Worm (Caenorhabditis elegans) whole organism, late embryonic: ENCODE results near the gene aqp-10.

Source experiments
- C08G9.2 ChIP-seq: sonication (generic microtip); optimal IDR thresholded peaks from 2 replicates; lab custom pipeline; 2016; ENCODE audit warnings: mild to moderate bottlenecking, missing genetic modification characterization, moderate library complexity, missing compliant biosample characterization
- C38D4.7 ChIP-seq: fragments of 200-800 bp; sonication (Bioruptor generic); optimal IDR thresholded peaks from 2 replicates; lab custom pipeline; 2018; ENCODE audit warnings: mild to moderate bottlenecking, missing genetic modification characterization, moderate library complexity, missing compliant biosample characterization
- F13H6.1 ChIP-seq: sonication (generic microtip); optimal IDR thresholded peaks from 2 replicates; lab custom pipeline; 2016; ENCODE audit warnings: missing genetic modification characterization, missing compliant biosample characterization
- K09A11.1 ChIP-seq: sonication (generic microtip); optimal IDR thresholded peaks from 2 replicates; lab custom pipeline; 2017; ENCODE audit warnings: antibody characterized with exemption, mild to moderate bottlenecking, missing genetic modification characterization, missing compliant biosample characterization; ENCODE audit not compliant: insufficient read depth
- Y22D7AL.16 ChIP-seq: sonication (generic microtip); optimal IDR thresholded peaks from 2 replicates; lab custom pipeline; 2016; ENCODE audit warnings: missing genetic modification characterization, missing compliant biosample characterization
- ama-1 ChIP-seq: fragments of 150-350 bp; optimal IDR thresholded peaks from 2 replicates; lab custom pipeline; 2014
- ceh-14 ChIP-seq: sonication (generic microtip); optimal IDR thresholded peaks from 2 replicates; lab custom pipeline; 2016; ENCODE audit warnings: missing genotype, missing genetic modification characterization, missing compliant biosample characterization
- ceh-22 ChIP-seq: sonication (generic microtip); optimal IDR thresholded peaks from 2 replicates; lab custom pipeline; 2017; ENCODE audit warnings: missing biosample characterization, missing genetic modification characterization
- ceh-24 ChIP-seq: sonication (generic microtip); optimal IDR thresholded peaks from 2 replicates; lab custom pipeline; 2016; ENCODE audit warnings: mild to moderate bottlenecking, missing genetic modification characterization, missing compliant biosample characterization
- ceh-48 ChIP-seq: sonication (generic microtip); optimal IDR thresholded peaks from 2 replicates; lab custom pipeline; 2016; ENCODE audit warnings: missing genetic modification characterization, inconsistent platforms, missing compliant biosample characterization
- ceh-9 ChIP-seq: sonication (generic microtip); optimal IDR thresholded peaks from 2 replicates; lab custom pipeline; 2016; ENCODE audit warnings: mild to moderate bottlenecking, missing genetic modification characterization, inconsistent platforms, missing compliant biosample characterization
- che-1 ChIP-seq: sonication (generic microtip); optimal IDR thresholded peaks from 2 replicates; lab custom pipeline; 2016; ENCODE audit warnings: mild to moderate bottlenecking, missing genetic modification characterization, missing compliant biosample characterization
- dve-1 ChIP-seq: sonication (generic microtip); optimal IDR thresholded peaks from 2 replicates; lab custom pipeline; 2017; ENCODE audit warnings: antibody characterized with exemption, mild to moderate bottlenecking, missing genetic modification characterization, missing compliant biosample characterization
- elt-2 ChIP-seq: sonication (generic microtip); optimal IDR thresholded peaks from 2 replicates; lab custom pipeline; 2016; ENCODE audit warnings: missing genetic modification reagents, missing genetic modification characterization, missing compliant biosample characterization
- elt-4 ChIP-seq: sonication (generic microtip); optimal IDR thresholded peaks from 2 replicates; lab custom pipeline; 2016; ENCODE audit warnings: missing genetic modification characterization, missing compliant biosample characterization
- eyg-1 ChIP-seq: sonication (generic microtip); optimal IDR thresholded peaks from 2 replicates; lab custom pipeline; 2016; ENCODE audit warnings: missing genotype, missing genetic modification characterization, missing compliant biosample characterization
- fkh-10 ChIP-seq: fragments of 150-350 bp; optimal IDR thresholded peaks from 2 replicates; lab custom pipeline; 2014; ENCODE audit warnings: missing biosample characterization, missing genetic modification reagents, missing genetic modification characterization
- fkh-6 ChIP-seq: sonication (generic microtip); optimal IDR thresholded peaks from 2 replicates; lab custom pipeline; 2016; ENCODE audit warnings: missing genetic modification characterization, missing compliant biosample characterization
- gmeb-2 ChIP-seq: sonication (generic microtip); optimal IDR thresholded peaks from 2 replicates; lab custom pipeline; 2016; ENCODE audit warnings: missing genetic modification characterization, inconsistent platforms, missing compliant biosample characterization
- hlh-13 ChIP-seq: fragments of 200-800 bp; sonication (Bioruptor generic); optimal IDR thresholded peaks from 2 replicates; lab custom pipeline; 2018; ENCODE audit warnings: mild to moderate bottlenecking, missing genetic modification characterization, missing compliant biosample characterization
- hlh-15 ChIP-seq: sonication (generic microtip); optimal IDR thresholded peaks from 2 replicates; lab custom pipeline; 2016; ENCODE audit warnings: missing genetic modification characterization, missing compliant biosample characterization
- hlh-6 ChIP-seq: sonication (generic microtip); optimal IDR thresholded peaks from 2 replicates; lab custom pipeline; 2016; ENCODE audit warnings: missing genotype, missing genetic modification characterization, missing compliant biosample characterization
- lin-11 ChIP-seq: fragments of 200-800 bp; sonication (Bioruptor generic); optimal IDR thresholded peaks from 2 replicates; lab custom pipeline; 2018; ENCODE audit warnings: mild to moderate bottlenecking, missing genetic modification characterization, missing compliant biosample characterization
- madf-2 ChIP-seq: sonication (generic microtip); optimal IDR thresholded peaks from 2 replicates; lab custom pipeline; 2017; ENCODE audit warnings: missing genetic modification characterization, missing compliant biosample characterization
- nfya-1 ChIP-seq: sonication (generic microtip); optimal IDR thresholded peaks from 2 replicates; lab custom pipeline; 2017; ENCODE audit warnings: missing genetic modification characterization, mild to moderate bottlenecking, missing compliant biosample characterization, antibody characterized with exemption, moderate library complexity
- nhr-11 ChIP-seq: fragments of 150-350 bp; optimal IDR thresholded peaks from 2 replicates; lab custom pipeline; 2014; ENCODE audit warnings: missing biosample characterization, missing genetic modification characterization
- nhr-232 ChIP-seq: sonication (generic microtip); optimal IDR thresholded peaks from 2 replicates; lab custom pipeline; 2016; ENCODE audit warnings: missing genetic modification characterization, missing compliant biosample characterization
- odd-2 ChIP-seq: sonication (generic microtip); optimal IDR thresholded peaks from 2 replicates; lab custom pipeline; 2017; ENCODE audit warnings: antibody characterized with exemption, mild to moderate bottlenecking, missing genetic modification characterization, missing compliant biosample characterization
- pag-3 ChIP-seq: sonication (generic microtip); optimal IDR thresholded peaks from 2 replicates; lab custom pipeline; 2016; ENCODE audit warnings: missing compliant biosample characterization, missing genetic modification characterization, borderline replicate concordance
- pat-9 ChIP-seq: fragments of 200-800 bp; sonication (Bioruptor generic); optimal IDR thresholded peaks from 2 replicates; lab custom pipeline; 2018; ENCODE audit warnings: mild to moderate bottlenecking, missing genetic modification characterization, moderate library complexity, missing compliant biosample characterization
- pha-2 ChIP-seq: sonication (generic microtip); optimal IDR thresholded peaks from 2 replicates; lab custom pipeline; 2017; ENCODE audit warnings: mild to moderate bottlenecking, missing genetic modification characterization, missing compliant biosample characterization
- ref-2 ChIP-seq: sonication (generic microtip); optimal IDR thresholded peaks from 2 replicates; lab custom pipeline; 2016; ENCODE audit warnings: missing genetic modification characterization, missing compliant biosample characterization
- rnt-1 ChIP-seq: sonication (generic microtip); optimal IDR thresholded peaks from 2 replicates; lab custom pipeline; 2016; ENCODE audit warnings: missing genetic modification characterization, missing compliant biosample characterization
- sox-2 ChIP-seq: fragments of 200-800 bp; sonication (Bioruptor generic); IDR thresholded peaks from 2 replicates; pipeline ENCODE4 v1.3.6; 2022; ENCODE audit warnings: missing genetic modification reagents, missing genetic modification characterization, missing compliant biosample characterization
- sox-4 ChIP-seq: sonication (generic microtip); optimal IDR thresholded peaks from 2 replicates; lab custom pipeline; 2017; ENCODE audit warnings: mild to moderate bottlenecking, missing genetic modification characterization, inconsistent platforms, missing compliant biosample characterization
- syd-9 ChIP-seq: sonication (generic microtip); optimal IDR thresholded peaks from 2 replicates; lab custom pipeline; 2016; ENCODE audit warnings: mild to moderate bottlenecking, missing genetic modification characterization, moderate library complexity, missing compliant biosample characterization
- tbx-2 ChIP-seq: sonication (generic microtip); optimal IDR thresholded peaks from 2 replicates; lab custom pipeline; 2016; ENCODE audit warnings: missing genetic modification characterization, missing compliant biosample characterization
- tbx-7 ChIP-seq: sonication (generic microtip); optimal IDR thresholded peaks from 2 replicates; lab custom pipeline; 2016; ENCODE audit warnings: missing genotype, missing genetic modification characterization, missing compliant biosample characterization
- ttx-3 ChIP-seq: sonication (generic microtip); optimal IDR thresholded peaks from 2 replicates; lab custom pipeline; 2016; ENCODE audit warnings: missing genetic modification reagents, missing genetic modification characterization, missing compliant biosample characterization
- unc-55 ChIP-seq: sonication (generic microtip); optimal IDR thresholded peaks from 2 replicates; lab custom pipeline; 2017; ENCODE audit warnings: missing biosample characterization, missing genetic modification reagents, missing genetic modification characterization
- unc-86 ChIP-seq: sonication (generic microtip); optimal IDR thresholded peaks from 2 replicates; lab custom pipeline; 2016; ENCODE audit warnings: missing genetic modification characterization, missing compliant biosample characterization
- zip-5 ChIP-seq: sonication (generic microtip); optimal IDR thresholded peaks from 2 replicates; lab custom pipeline; 2016; ENCODE audit warnings: missing genetic modification characterization, missing compliant biosample characterization

The aqp-10 gene

ce11 chrII:9742784-9743183, 26.9 kb downstream of the aqp-10 start, which contains the start of gene pno-1:
TSS of gene pno-1 (minus strand) at chrII:9742884.
- TF ChIP-seq nfya-1 (tag; lab: Kevin White, UChicago) (no peak), ref-2 (tag; lab: Kevin White, UChicago) (no peak), ceh-14 (no peak), sox-4 (tag; lab: Kevin White, UChicago) (no peak), pha-2 (tag; lab: Kevin White, UChicago) (no peak), Y22D7AL.16 (no peak), nhr-11 (no peak), elt-4 (no peak), nhr-232 (no peak), syd-9 (no peak), unc-86 (tag; lab: Kevin White, UChicago) (no peak), unc-55 (GFP tag; lab: Kevin White, UChicago) (no peak), lin-11 (tag; lab: Kevin White, UChicago) (no peak), ceh-9 (tag; lab: Kevin White, UChicago) (no peak), ceh-48 (tag; lab: Kevin White, UChicago) (no peak), tbx-2 (tag; lab: Kevin White, UChicago) (no peak), odd-2 (tag; lab: Kevin White, UChicago) (no peak), K09A11.1 (no peak), ceh-22 (tag; lab: Kevin White, UChicago) (no peak), rnt-1 (tag; lab: Kevin White, UChicago) (no peak)

ce11 chrII:9741400-9741799, 28.2 kb downstream of the aqp-10 start:
- no peak for TF ChIP-seq elt-2
- TF ChIP-seq C08G9.2 (tag; lab: Kevin White, UChicago) = no peak
- TF ChIP-seq eyg-1 = no peak
- TF ChIP-seq F13H6.1 = no peak
- no peak for TF ChIP-seq Y22D7AL.16

- TF ChIP-seq dve-1 (no peak), nfya-1 (tag; lab: Kevin White, UChicago) (no peak), unc-55 (GFP tag; lab: Kevin White, UChicago) (no peak), madf-2 (tag; lab: Kevin White, UChicago) (peak; percentile 28), elt-2 (peak; percentile 22), ttx-3 (tag; lab: Kevin White, UChicago) (no peak)
Measured at ce11 chrII:9740552-9740951, 29.1 kb downstream of the aqp-10 start.

- TF ChIP-seq che-1 (tag; lab: Kevin White, UChicago) = no peak
- TF ChIP-seq hlh-15 (tag; lab: Kevin White, UChicago) = no peak
- TF ChIP-seq K09A11.1 = no peak
- no peak for TF ChIP-seq gmeb-2 (tag; lab: Kevin White, UChicago)
- TF ChIP-seq pat-9 (tag; lab: Kevin White, UChicago) = no peak
- no peak for TF ChIP-seq odd-2 (tag; lab: Kevin White, UChicago)
- TF ChIP-seq ref-2 (tag; lab: Kevin White, UChicago) = no peak
- TF ChIP-seq tbx-7 (tag; lab: Kevin White, UChicago) = no peak
- no peak for TF ChIP-seq nhr-232
- no peak for TF ChIP-seq ceh-14
Measured at ce11 chrII:9738820-9739219, 30.8 kb downstream of the aqp-10 start.

ce11 chrII:9735785-9736184, 33.9 kb downstream of the aqp-10 start:
- TF ChIP-seq F13H6.1 = no peak
- no peak for TF ChIP-seq fkh-10 (GFP tag; lab: Kevin White, UChicago)
- no peak for TF ChIP-seq zip-5 (tag; lab: Kevin White, UChicago)
- TF ChIP-seq eyg-1 = no peak
- no peak for TF ChIP-seq ama-1 (lab: Kevin White, UChicago)
- TF ChIP-seq pag-3 (tag; lab: Kevin White, UChicago) = no peak
- TF ChIP-seq tbx-7 (tag; lab: Kevin White, UChicago) = no peak
- TF ChIP-seq hlh-6 (tag; lab: Kevin White, UChicago) = no peak
- TF ChIP-seq ceh-24 (tag; lab: Kevin White, UChicago) = no peak
- TF ChIP-seq fkh-6 (tag; lab: Kevin White, UChicago) = no peak
- no peak for TF ChIP-seq hlh-13 (GFP tag; lab: Kevin White, UChicago)
- TF ChIP-seq elt-2 = no peak
- no peak for TF ChIP-seq pat-9 (tag; lab: Kevin White, UChicago)
- no peak for TF ChIP-seq sox-2
- TF ChIP-seq C38D4.7 = no peak
- TF ChIP-seq nhr-232 = no peak
- TF ChIP-seq ceh-48 (tag; lab: Kevin White, UChicago) = no peak
